Worm (Caenorhabditis elegans) whole organism, L4 larva: ENCODE results near the gene C35B1.8.

Experiments used
- F37D6.2 ChIP-seq: sonication (generic microtip); optimal IDR thresholded peaks from 2 replicates; lab custom pipeline; 2016; ENCODE audit warnings: mild to moderate bottlenecking, missing genetic modification characterization, missing compliant biosample characterization
- aha-1 ChIP-seq: fragments of 150-350 bp; peaks from one replicate; lab custom pipeline; 2014; ENCODE audit warnings: missing biosample characterization, missing genetic modification characterization
- ceh-62 ChIP-seq: sonication (generic microtip); optimal IDR thresholded peaks from 2 replicates; lab custom pipeline; 2017; ENCODE audit warnings: missing biosample characterization, missing genetic modification characterization
- daf-12 ChIP-seq: fragments of 150-350 bp; optimal IDR thresholded peaks from 2 replicates; lab custom pipeline; 2014; ENCODE audit warnings: missing biosample characterization, missing genetic modification reagents, missing genetic modification characterization
- gei-8 ChIP-seq: fragments of 200-800 bp; sonication (Bioruptor generic); optimal IDR thresholded peaks from 2 replicates; lab custom pipeline; 2018; ENCODE audit warnings: mild to moderate bottlenecking, missing genetic modification characterization, missing compliant biosample characterization
- hif-1 ChIP-seq, 2 experiments: sonication (generic microtip); optimal IDR thresholded peaks; 2 replicates each; lab custom pipeline; 2016 to 2017; ENCODE audit warnings: missing compliant biosample characterization in 2 of 2, missing genetic modification characterization in 2 of 2, missing genetic modification reagents in 2 of 2, missing genotype in 2 of 2, mild to moderate bottlenecking in 1 of 2
- hmg-1.1 ChIP-seq: fragments of 200-800 bp; sonication (Bioruptor generic); IDR thresholded peaks from 2 replicates; pipeline ENCODE4 v1.3.6; 2022; ENCODE audit warnings: missing genetic modification reagents, missing genetic modification characterization, missing compliant biosample characterization
- jun-1 ChIP-seq: fragments of 150-350 bp; optimal IDR thresholded peaks from 2 replicates; lab custom pipeline; 2014; ENCODE audit warnings: missing biosample characterization, missing genetic modification reagents, missing genetic modification characterization
- lin-1 ChIP-seq: fragments of 200-800 bp; sonication (Bioruptor generic); IDR thresholded peaks from 2 replicates; pipeline ENCODE4 v1.3.6; 2022; ENCODE audit warnings: missing genetic modification reagents, missing genetic modification characterization, missing compliant biosample characterization
- lir-3 ChIP-seq: sonication (generic microtip); optimal IDR thresholded peaks from 2 replicates; lab custom pipeline; 2016; ENCODE audit warnings: mild to moderate bottlenecking, missing genetic modification characterization, missing compliant biosample characterization
- nhr-102 ChIP-seq: sonication (generic microtip); optimal IDR thresholded peaks from 2 replicates; lab custom pipeline; 2016; ENCODE audit warnings: mild to moderate bottlenecking, missing genetic modification characterization, moderate library complexity, missing compliant biosample characterization
- nhr-237 ChIP-seq: sonication (generic microtip); optimal IDR thresholded peaks from 2 replicates; lab custom pipeline; 2017; ENCODE audit warnings: missing biosample characterization, missing genetic modification characterization
- nhr-28 ChIP-seq: fragments of 150-350 bp; optimal IDR thresholded peaks from 2 replicates; lab custom pipeline; 2014; ENCODE audit warnings: missing biosample characterization, missing genetic modification characterization
- nhr-42 ChIP-seq: fragments of 200-800 bp; sonication (Bioruptor generic); IDR thresholded peaks from 2 replicates; pipeline ENCODE4 v1.3.6; 2022; ENCODE audit warnings: missing genetic modification characterization, missing compliant biosample characterization
- nhr-48 ChIP-seq: sonication (generic microtip); optimal IDR thresholded peaks from 2 replicates; lab custom pipeline; 2016; ENCODE audit warnings: mild to moderate bottlenecking, missing genetic modification characterization, missing compliant biosample characterization
- pha-4 ChIP-seq, 2 experiments: fragments of 150-350 bp in 1 of 2; fragments of 200-800 bp in 1 of 2; sonication (Bioruptor generic) in 1 of 2; IDR thresholded peaks in 1 of 2; optimal IDR thresholded peaks in 1 of 2; 2 replicates each; pipeline versions ENCODE4 v1.3.6 to Lab custom; 2014 to 2022; ENCODE audit warnings: missing genetic modification characterization in 2 of 2, missing genetic modification reagents in 2 of 2, missing biosample characterization in 1 of 2, missing compliant biosample characterization in 1 of 2
- pqm-1 ChIP-seq: sonication (generic microtip); optimal IDR thresholded peaks from 2 replicates; lab custom pipeline; 2017; ENCODE audit warnings: missing biosample characterization, missing genetic modification characterization
- rbr-2 ChIP-seq: sonication (generic microtip); optimal IDR thresholded peaks from 2 replicates; lab custom pipeline; 2016; ENCODE audit warnings: missing genotype, missing genetic modification characterization, missing compliant biosample characterization
- set-16 ChIP-seq: fragments of 200-800 bp; sonication (Bioruptor generic); IDR thresholded peaks from 2 replicates; pipeline ENCODE4 v1.3.6; 2022; ENCODE audit warnings: missing genetic modification reagents, missing genetic modification characterization, missing compliant biosample characterization
- tra-1 ChIP-seq: fragments of 200-800 bp; sonication (Bioruptor generic); IDR thresholded peaks from 2 replicates; pipeline ENCODE4 v1.3.6; 2022; ENCODE audit warnings: missing genetic modification reagents, missing genetic modification characterization, missing compliant biosample characterization

The C35B1.8 gene

DNA sequence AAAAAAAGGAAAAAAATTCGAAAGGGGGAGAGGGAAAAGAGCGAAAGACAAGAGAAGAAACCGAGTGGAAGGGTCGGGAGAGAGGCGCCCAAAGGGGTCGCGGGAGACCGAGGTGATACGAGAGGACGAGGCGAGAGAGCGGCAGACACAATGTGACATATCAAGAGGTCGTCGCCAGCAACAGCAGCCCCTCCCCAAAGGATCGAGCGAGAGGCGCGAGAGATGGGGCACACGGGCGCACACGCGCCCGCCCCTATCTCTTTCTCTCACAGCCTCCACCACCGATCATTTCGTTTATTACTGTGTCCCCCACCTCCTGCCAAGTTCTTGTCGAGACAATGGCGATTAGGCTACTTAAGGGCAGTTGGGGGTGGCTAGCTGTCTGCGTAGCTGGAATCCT, 50.6 kb downstream of the C35B1.8 start (continued):
- TF ChIP-seq aha-1 (tag; lab: Kevin White, UChicago) (peak; percentile 97), lin-1 (GFP tag; lab: Robert Waterston, UW) (peak; percentile 64; the same call in 1 of the 2 replicates), rbr-2 (peak; percentile 63), pqm-1 (tag; lab: Kevin White, UChicago) (peak; percentile 8), tra-1 (peak; percentile 74), set-16 (GFP tag; lab: Robert Waterston, UW) (peak; percentile 99), ceh-62 (no peak), gei-8 (GFP tag; lab: Kevin White, UChicago) (peak; percentile 54), jun-1 (tag; lab: Kevin White, UChicago) (peak; percentile 11), daf-12 (tag; lab: Kevin White, UChicago) (no peak), hmg-1.1 (GFP tag; lab: Robert Waterston, UW) (peak; percentile 88), nhr-102 (tag; lab: Kevin White, UChicago) (peak; percentile 43), F37D6.2 (no peak), nhr-48 (tag; lab: Kevin White, UChicago) (peak; percentile 63), pha-4 (GFP tag; IDR thresholded peaks at IDR 0.05; lab: Robert Waterston, UW) (peak; percentile 85), pha-4 (tag; optimal IDR thresholded peaks at IDR 0.05; lab: Kevin White, UChicago) (no peak), nhr-42 (0 out of 2 replicates have a peak, but pooled peaks have one; percentile 34), nhr-237 (tag; lab: Kevin White, UChicago) (no peak), lir-3 (no peak), hif-1 (tag; optimal IDR thresholded peaks at IDR 0.05; lab: Kevin White, UChicago) (peak; percentile 4 to 93), nhr-28 (tag; lab: Kevin White, UChicago) (peak; percentile 92)
